Worm (Caenorhabditis elegans) whole organism, L3 larva: ENCODE data around the gene chil-24.

Experiments
- R02D3.7 ChIP-seq: fragments of 150-350 bp; optimal IDR thresholded peaks from 2 replicates; lab custom pipeline; 2014; ENCODE audit warnings: missing biosample characterization, missing genetic modification characterization
- mml-1 ChIP-seq: fragments of 150-350 bp; sonication (generic microtip); optimal IDR thresholded peaks from 3 replicates; lab custom pipeline; 2014; ENCODE audit warnings: missing biosample characterization, missing genetic modification characterization
- nfya-1 ChIP-seq: sonication (generic microtip); optimal IDR thresholded peaks from 2 replicates; lab custom pipeline; 2017; ENCODE audit warnings: missing genetic modification characterization, mild to moderate bottlenecking, missing compliant biosample characterization, antibody characterized with exemption, moderate library complexity; ENCODE audit not compliant: insufficient read depth
- nhr-23 ChIP-seq: fragments of 150-350 bp; optimal IDR thresholded peaks from 2 replicates; lab custom pipeline; 2014; ENCODE audit warnings: missing biosample characterization, missing genetic modification reagents, missing genetic modification characterization
- pha-4 ChIP-seq: fragments of 150-350 bp; optimal IDR thresholded peaks from 2 replicates; lab custom pipeline; 2014; ENCODE audit warnings: missing biosample characterization, missing genetic modification reagents, missing genetic modification characterization
- unc-39 ChIP-seq: sonication (generic microtip); optimal IDR thresholded peaks from 4 replicates; lab custom pipeline; 2017; ENCODE audit warnings: missing biosample characterization, missing genetic modification characterization
- unc-62 ChIP-seq: fragments of 150-350 bp; sonication (generic microtip); optimal IDR thresholded peaks from 4 replicates; lab custom pipeline; 2014; ENCODE audit warnings: missing biosample characterization, missing genetic modification reagents, missing genetic modification characterization
- ztf-11 ChIP-seq: fragments of 150-350 bp; optimal IDR thresholded peaks from 2 replicates; lab custom pipeline; 2014; ENCODE audit warnings: missing biosample characterization, missing genetic modification characterization
- ztf-4 ChIP-seq: fragments of 150-350 bp; optimal IDR thresholded peaks from 2 replicates; lab custom pipeline; 2014; ENCODE audit warnings: missing biosample characterization, missing genetic modification characterization

DNA sequence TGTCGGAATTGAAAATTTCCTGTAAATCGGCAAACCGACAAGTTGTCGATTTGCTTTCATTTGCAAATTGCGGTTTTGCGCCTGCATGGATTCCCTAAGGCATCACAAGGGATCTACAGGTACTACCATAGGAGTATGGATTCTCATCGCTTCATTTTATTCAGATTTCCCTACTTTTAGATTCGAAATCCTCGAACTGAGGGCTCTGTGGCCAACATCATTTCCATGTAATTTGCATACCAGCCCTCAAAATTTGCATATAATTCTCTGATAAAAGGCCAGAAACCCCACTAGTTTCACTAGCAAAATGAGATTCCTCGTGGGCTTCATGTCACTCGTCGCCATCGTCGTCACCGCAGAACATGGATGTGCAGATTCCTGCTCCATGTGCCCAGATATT is 16.6 kb upstream of the chil-24 start, which contains the start of gene Y25C1A.2:
- TF ChIP-seq ztf-4 = no peak
- no peak for TF ChIP-seq nfya-1 (tag; lab: Kevin White, UChicago)
- no peak for TF ChIP-seq mml-1 (tag; lab: Kevin White, UChicago)
- TF ChIP-seq nhr-23 (tag; lab: Kevin White, UChicago) = no peak
- no peak for TF ChIP-seq unc-39 (tag; lab: Kevin White, UChicago)
- TF ChIP-seq R02D3.7 (tag; lab: Kevin White, UChicago) = no peak
- TF ChIP-seq pha-4 (tag; lab: Kevin White, UChicago) = no peak
- TF ChIP-seq ztf-11 (tag; lab: Kevin White, UChicago) = no peak
- no peak for TF ChIP-seq unc-62 (GFP tag; lab: Kevin White, UChicago)
